Worm (Caenorhabditis elegans): ENCODE measurements around the gene K01A11.3.
"Not testable (repeated sequence)": the region's sequence is repeated elsewhere in the genome, so short reads cannot be mapped to it uniquely, and the experiment has no call there.

Gene K01A11.3

DNA sequence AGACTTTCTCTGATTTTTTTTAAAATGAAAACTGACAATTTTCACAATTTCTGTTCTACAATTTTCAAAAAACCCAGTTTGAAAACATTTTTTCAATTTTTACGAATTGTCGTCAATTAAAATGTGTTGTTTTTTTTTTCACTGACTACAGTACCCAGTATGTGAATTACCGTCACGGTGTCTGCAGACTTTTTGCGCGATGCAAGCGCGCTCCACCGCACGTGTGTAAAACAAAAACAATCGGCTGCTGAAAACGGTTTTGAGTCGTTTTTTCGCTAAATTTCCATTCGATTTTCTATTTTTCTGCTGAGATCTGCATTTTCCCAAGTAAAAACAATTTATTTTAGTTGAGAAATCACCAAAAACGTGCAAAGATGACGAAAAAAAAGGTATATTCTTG, 3.8 kb upstream of the K01A11.3 start (continued):
- TF ChIP-seq ceh-19 (GFP tag; optimal IDR thresholded peaks at IDR 0.05) (no peak), unc-55 (GFP tag; optimal IDR thresholded peaks at IDR 0.05) (peak; percentile 50), ceh-14 (tag; optimal IDR thresholded peaks at IDR 0.05) (peak; percentile 79), dve-1 (tag; optimal IDR thresholded peaks at IDR 0.05) (peak; percentile 73), hlh-8 (tag; optimal IDR thresholded peaks at IDR 0.05) (no peak), lim-6 (tag; optimal IDR thresholded peaks at IDR 0.05) (no peak), pax-1 (tag; optimal IDR thresholded peaks at IDR 0.05) (peak; percentile 30), K02D7.2 (tag; optimal IDR thresholded peaks at IDR 0.05) (no peak), ztf-16 (tag; optimal IDR thresholded peaks at IDR 0.05) (peak; percentile 52), ets-4 (tag; optimal IDR thresholded peaks at IDR 0.05) (peak; percentile 38), C38D4.7 (GFP tag; optimal IDR thresholded peaks at IDR 0.05) (no peak), ceh-34 (tag; optimal IDR thresholded peaks at IDR 0.05) (peak; percentile 78), ceh-30 (tag; optimal IDR thresholded peaks at IDR 0.05) (peak; percentile 53), npax-4 (tag; optimal IDR thresholded peaks at IDR 0.05) (no peak), zip-5 (tag; optimal IDR thresholded peaks at IDR 0.05) (no peak), pat-9 (tag; optimal IDR thresholded peaks at IDR 0.05) (no peak)

ce11 chrIII:3454045-3454444, 1.6 kb upstream of the K01A11.3 start, which contains the start of gene C34C12.1:
Gene C34C12.1 (plus strand): TSS chrIII:3454345.
- not testable (repeated sequence) for TF ChIP-seq pax-1, ceh-22, unc-42 (tag; optimal IDR thresholded peaks at IDR 0.05)

DNA sequence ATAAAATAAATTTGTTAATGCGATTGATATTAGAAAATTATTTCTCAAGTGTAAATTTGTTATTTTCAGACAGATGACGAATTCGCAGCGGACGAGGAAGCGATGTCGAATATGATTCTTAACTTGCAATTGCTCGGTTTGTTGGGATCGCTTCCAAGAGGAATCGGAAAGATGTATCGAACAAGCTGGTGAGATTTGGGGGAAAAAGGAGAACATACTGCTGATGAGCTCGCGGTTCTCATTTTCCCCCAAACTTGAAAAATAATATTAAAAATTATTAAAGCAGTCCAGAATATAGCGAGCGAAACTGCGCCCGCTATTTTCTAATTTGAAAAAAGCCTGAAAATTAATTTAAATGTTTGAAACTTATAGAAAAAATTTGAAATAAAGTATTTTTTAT, 1.1 kb upstream of the K01A11.3 start, which contains the start of gene C34C12.2:
Gene C34C12.2 (plus strand): TSS at position 301 of the 400 bp plus-strand sequence.
- not testable (repeated sequence) for TF ChIP-seq ceh-48, che-1, rnt-1 (tag; optimal IDR thresholded peaks at IDR 0.05)

- no peak for TF ChIP-seq pag-3 (tag; optimal IDR thresholded peaks at IDR 0.05; ENCODE audit: borderline replicate concordance)
- TF ChIP-seq unc-42 (tag; optimal IDR thresholded peaks at IDR 0.05) = no peak
- TF ChIP-seq unc-86 (tag; optimal IDR thresholded peaks at IDR 0.05) = no peak
- TF ChIP-seq ama-1 (optimal IDR thresholded peaks at IDR 0.05) = no peak
- TF ChIP-seq nhr-11 (tag; optimal IDR thresholded peaks at IDR 0.05) = no peak
- TF ChIP-seq ceh-19 (GFP tag; optimal IDR thresholded peaks at IDR 0.05) = no peak
- TF ChIP-seq nfya-1 (tag; optimal IDR thresholded peaks at IDR 0.05) = no peak
- TF ChIP-seq rnt-1 (tag; optimal IDR thresholded peaks at IDR 0.05) = no peak
- no peak for TF ChIP-seq gmeb-2 (tag; optimal IDR thresholded peaks at IDR 0.05)
- no peak for TF ChIP-seq tbx-7 (tag; optimal IDR thresholded peaks at IDR 0.05)
- TF ChIP-seq ref-2 (tag; optimal IDR thresholded peaks at IDR 0.05) = no peak
- no peak for TF ChIP-seq T23F11.4 (GFP tag; optimal IDR thresholded peaks at IDR 0.05)
- no peak for TF ChIP-seq fkh-6 (tag; optimal IDR thresholded peaks at IDR 0.05)
Measured at ce11 chrIII:3444139-3444538, 8.3 kb downstream of the K01A11.3 start, which contains the start of gene spe-41. Gene spe-41 (minus strand): TSS chrIII:3444210.

ce11 chrIII:3437139-3437538, 15.3 kb downstream of the K01A11.3 start:
- TF ChIP-seq unc-55 (GFP tag; optimal IDR thresholded peaks at IDR 0.05) (peak; percentile 43), unc-3 (GFP tag; conservative IDR thresholded peaks at IDR 0.05) (no peak), unc-3 (tag; optimal IDR thresholded peaks at IDR 0.05) (peak; percentile 17), ceh-2 (tag; optimal IDR thresholded peaks at IDR 0.05) (no peak)

DNA sequence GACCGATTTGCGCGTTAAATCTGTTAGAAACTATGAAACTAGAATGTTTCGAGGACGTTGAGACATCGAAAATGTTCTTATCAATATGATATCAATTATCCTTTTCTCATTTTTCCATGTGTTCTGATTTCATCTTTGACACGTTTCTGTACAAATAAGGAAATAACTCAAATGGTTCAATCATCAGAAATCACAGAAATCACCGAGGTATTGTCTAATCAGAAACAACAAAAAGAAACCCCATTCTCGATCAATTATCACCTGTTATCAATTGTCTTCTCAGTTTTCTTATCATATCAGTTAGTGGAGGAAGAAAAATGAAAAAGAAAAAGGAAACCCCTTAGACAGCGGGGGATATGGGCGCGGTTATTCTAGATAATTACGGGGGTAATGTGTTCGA, 17.3 kb downstream of the K01A11.3 start:
- TF ChIP-seq elt-2 (tag; optimal IDR thresholded peaks at IDR 0.05) = peak; percentile 90
- TF ChIP-seq ceh-24 (tag; optimal IDR thresholded peaks at IDR 0.05) = no peak
- TF ChIP-seq ceh-2 (tag; optimal IDR thresholded peaks at IDR 0.05) = no peak

All from whole organism, late embryonic.